Worm (Caenorhabditis elegans): ENCODE measurements around the gene clec-39.

ce11 chrV:16694538-16694937 lies 44.5 kb upstream of the clec-39 start, which contains the start of gene srz-101:
- no peak for TF ChIP-seq sea-1 (GFP tag; conservative IDR thresholded peaks at IDR 0.05)
- TF ChIP-seq ets-7 (tag; optimal IDR thresholded peaks at IDR 0.05) = no peak
- TF ChIP-seq ama-1 (optimal IDR thresholded peaks at IDR 0.05) = no peak
- no peak for TF ChIP-seq tbx-37 (GFP tag; conservative IDR thresholded peaks at IDR 0.05)
- no peak for TF ChIP-seq tbx-11 (GFP tag; IDR thresholded peaks at IDR 0.05)
